Comparison of ENCODE assay signal across 1 fruit fly cellular context in the genomic region with DNA sequence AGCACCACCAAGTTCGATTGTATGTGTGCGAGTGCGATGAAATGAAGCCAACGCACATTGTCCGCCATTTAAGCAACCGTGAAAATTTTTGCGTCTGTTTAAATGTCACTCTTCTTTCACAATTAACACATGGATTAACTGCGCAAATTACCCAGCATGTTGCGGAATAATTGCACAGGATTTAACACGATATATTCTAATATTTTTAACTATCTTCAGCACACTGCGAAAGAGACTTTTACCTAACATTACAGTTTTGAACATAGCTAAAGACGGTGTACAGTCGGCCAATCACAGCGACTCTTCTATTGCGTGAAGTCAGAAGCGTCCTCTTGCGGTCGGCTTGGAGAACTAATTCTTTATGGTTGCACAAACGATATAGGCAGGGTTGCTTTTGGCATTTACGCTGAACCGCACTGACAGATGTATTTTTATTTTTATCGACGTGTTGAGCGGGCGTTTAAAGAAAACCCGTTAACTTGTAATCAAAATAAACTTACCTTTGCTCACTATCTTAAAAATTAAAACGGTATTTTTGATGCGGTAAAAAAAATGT.
A peak's percentile ranks its signal among the peaks of the same experiment; 100 is the strongest.
TF ChIP-seq lines count a peak whose summit lies in the region.

No protein-coding gene starts in this region.

TF ChIP-seq in whole organism, embryonic, 481 proteins besides CTCF, POLR2A, EP300 and RAD21 (continued from another document and continues in another):
- TF ChIP-seq CG17186 (GFP tag; optimal IDR thresholded peaks at IDR 0.05; lab: Kevin White, UChicago) (peak; percentile 67), yki (optimal IDR thresholded peaks at IDR 0.05; lab: Kevin White, UChicago) (no peak), CG11093 (GFP tag; IDR thresholded peaks at IDR 0.05; lab: Robert Waterston, UW) (no peak), CG11560 (tag; IDR thresholded peaks at IDR 0.05; lab: Robert Waterston, UW) (0 out of 3 replicates have a peak, but pooled peaks have one; percentile 17), Deaf1 (tag; optimal IDR thresholded peaks at IDR 0.05; lab: Kevin White, UChicago) (peak; percentile 100), Lhr (GFP tag; optimal IDR thresholded peaks at IDR 0.05; lab: Kevin White, UChicago) (peak; percentile 83), CG2712 (tag; optimal IDR thresholded peaks at IDR 0.05; lab: Kevin White, UChicago) (peak; percentile 29), toy (GFP tag; IDR thresholded peaks at IDR 0.05; lab: Robert Waterston, UW) (no peak), pum (GFP tag; optimal IDR thresholded peaks at IDR 0.05; lab: Kevin White, UChicago) (peak; percentile 19), zfh2 (GFP tag; optimal IDR thresholded peaks at IDR 0.05; lab: Kevin White, UChicago) (peak; percentile 43), CG2889 (GFP tag; IDR thresholded peaks at IDR 0.05; lab: Robert Waterston, UW) (no peak), hb (GFP tag; IDR thresholded peaks at IDR 0.05; lab: Robert Waterston, UW; ENCODE audit: partially characterized antibody) (peak; percentile 79), CG15601 (tag; optimal IDR thresholded peaks at IDR 0.05; lab: Kevin White, UChicago) (no peak), D19A (tag; optimal IDR thresholded peaks at IDR 0.05; lab: Kevin White, UChicago) (no peak), CG3407 (GFP tag; optimal IDR thresholded peaks at IDR 0.05; lab: Kevin White, UChicago) (no peak), CG15514 (GFP tag; optimal IDR thresholded peaks at IDR 0.05; lab: Kevin White, UChicago) (peak; percentile 76), CG7987 (GFP tag; optimal IDR thresholded peaks at IDR 0.05; lab: Kevin White, UChicago) (peak; percentile 83), Dek (tag; optimal IDR thresholded peaks at IDR 0.05; lab: Kevin White, UChicago) (no peak), CG13123 (GFP tag; optimal IDR thresholded peaks at IDR 0.05; lab: Kevin White, UChicago) (no peak), CG32532 (GFP tag; IDR thresholded peaks at IDR 0.05; lab: Robert Waterston, UW) (peak; percentile 37), cato (GFP tag; optimal IDR thresholded peaks at IDR 0.05; lab: Kevin White, UChicago; ENCODE audit: borderline replicate concordance) (no peak), sens (GFP tag; lab: Kevin White, UChicago) (peak; percentile 79), CG4617 (GFP tag; optimal IDR thresholded peaks at IDR 0.05; lab: Kevin White, UChicago; ENCODE audit: borderline replicate concordance) (peak; percentile 94), B-H2 (GFP tag; optimal IDR thresholded peaks at IDR 0.05; lab: Kevin White, UChicago) (peak; percentile 70), Kr (GFP tag; optimal IDR thresholded peaks at IDR 0.05; lab: Kevin White, UChicago) (no peak), psq (GFP tag; optimal IDR thresholded peaks at IDR 0.05; lab: Kevin White, UChicago) (no peak), CG12299 (tag; optimal IDR thresholded peaks at IDR 0.05; lab: Kevin White, UChicago) (no peak), Dp (GFP tag; optimal IDR thresholded peaks at IDR 0.05; lab: Kevin White, UChicago) (peak; percentile 89), run (tag; optimal IDR thresholded peaks at IDR 0.05; lab: Kevin White, UChicago) (no peak), CG7271 (tag; optimal IDR thresholded peaks at IDR 0.05; lab: Kevin White, UChicago) (no peak), CG31224 (GFP tag; IDR thresholded peaks at IDR 0.05; lab: Robert Waterston, UW) (no peak), Chrac-16 (GFP tag; optimal IDR thresholded peaks at IDR 0.05; lab: Kevin White, UChicago) (peak; percentile 27), CG17359 (tag; optimal IDR thresholded peaks at IDR 0.05; lab: Kevin White, UChicago) (no peak), CG6254 (GFP tag; optimal IDR thresholded peaks at IDR 0.05; lab: Kevin White, UChicago) (no peak), ato (GFP tag; IDR thresholded peaks at IDR 0.05; lab: Robert Waterston, UW; ENCODE audit: partially characterized antibody) (peak; percentile 73), Abd-B (GFP tag; optimal IDR thresholded peaks at IDR 0.05; lab: Kevin White, UChicago) (no peak), CG7372 (GFP tag; IDR thresholded peaks at IDR 0.05; lab: Robert Waterston, UW) (no peak), NC2α (GFP tag; optimal IDR thresholded peaks at IDR 0.05; lab: Kevin White, UChicago) (no peak), prd (optimal IDR thresholded peaks at IDR 0.05; lab: Kevin White, UChicago) (no peak), prd (GFP tag; IDR thresholded peaks at IDR 0.05; lab: Robert Waterston, UW) (peak; percentile 57; the same call in 1 of the 3 replicates), CG13424 (tag; optimal IDR thresholded peaks at IDR 0.05; lab: Kevin White, UChicago) (peak; percentile 2), jigr1 (GFP tag; IDR thresholded peaks at IDR 0.05; lab: Robert Waterston, UW) (no peak), GATAe (GFP tag; conservative IDR thresholded peaks at IDR 0.05; lab: Robert Waterston, UW) (no peak), CG33557 (GFP tag; optimal IDR thresholded peaks at IDR 0.05; lab: Kevin White, UChicago) (no peak), CG30431 (GFP tag; optimal IDR thresholded peaks at IDR 0.05; lab: Kevin White, UChicago) (no peak), CG34422 (GFP tag; IDR thresholded peaks at IDR 0.05; lab: Robert Waterston, UW) (0 out of 3 replicates have a peak, but pooled peaks have one; percentile 21), CG12744 (GFP tag; optimal IDR thresholded peaks at IDR 0.05; lab: Kevin White, UChicago) (peak; percentile 21), Scr (GFP tag; IDR thresholded peaks at IDR 0.05; lab: Robert Waterston, UW; ENCODE audit: partially characterized antibody) (peak; percentile 61), mam (GFP tag; optimal IDR thresholded peaks at IDR 0.05; lab: Kevin White, UChicago) (peak; percentile 41), CG14050 (GFP tag; IDR thresholded peaks at IDR 0.05; lab: Robert Waterston, UW) (no peak; the same call in 2 of the 3 replicates), CG10321 (GFP tag; IDR thresholded peaks at IDR 0.05; lab: Robert Waterston, UW) (no peak), CG8924 (tag; optimal IDR thresholded peaks at IDR 0.05; lab: Kevin White, UChicago) (no peak), klu (GFP tag; IDR thresholded peaks at IDR 0.05; lab: Robert Waterston, UW) (no peak), CG11504 (tag; optimal IDR thresholded peaks at IDR 0.05; lab: Kevin White, UChicago) (no peak), CG1529 (GFP tag; optimal IDR thresholded peaks at IDR 0.05; lab: Kevin White, UChicago) (no peak), jing (GFP tag; optimal IDR thresholded peaks at IDR 0.05; lab: Kevin White, UChicago) (no peak), ac (GFP tag; optimal IDR thresholded peaks at IDR 0.05; lab: Kevin White, UChicago) (no peak), onecut (GFP tag; IDR thresholded peaks at IDR 0.05; lab: Robert Waterston, UW) (no peak; the same call in none of the 2 replicates), Atf-2 (GFP tag; optimal IDR thresholded peaks at IDR 0.05; lab: Kevin White, UChicago) (peak; percentile 50), Rfx (GFP tag; IDR thresholded peaks at IDR 0.05; lab: Robert Waterston, UW) (peak; percentile 78; the same call in 1 of the 2 replicates), gsb (GFP tag; IDR thresholded peaks at IDR 0.05; lab: Robert Waterston, UW) (peak; percentile 45; the same call in 1 of the 2 replicates), pfk (GFP tag; optimal IDR thresholded peaks at IDR 0.05; lab: Kevin White, UChicago) (peak; percentile 48), chif (GFP tag; optimal IDR thresholded peaks at IDR 0.05; lab: Kevin White, UChicago) (peak; percentile 48 to 54), zfh1 (GFP tag; IDR thresholded peaks at IDR 0.05; lab: Robert Waterston, UW) (peak; percentile 66; the same call in 2 of the 3 replicates), esg (GFP tag; conservative IDR thresholded peaks at IDR 0.05; lab: Robert Waterston, UW) (no peak), slbo (GFP tag; IDR thresholded peaks at IDR 0.05; lab: Robert Waterston, UW) (peak; percentile 69), Optix (GFP tag; IDR thresholded peaks at IDR 0.05; lab: Robert Waterston, UW) (no peak), dan (GFP tag; IDR thresholded peaks at IDR 0.05; lab: Robert Waterston, UW) (no peak), bbx (GFP tag; IDR thresholded peaks at IDR 0.05; lab: Robert Waterston, UW; ENCODE audit: partially characterized antibody) (peak; percentile 73), dysf (GFP tag; IDR thresholded peaks at IDR 0.05; lab: Robert Waterston, UW) (peak; percentile 53; the same call in 2 of the 3 replicates), CG3281 (GFP tag; optimal IDR thresholded peaks at IDR 0.05; lab: Kevin White, UChicago) (peak; percentile 31), lov (optimal IDR thresholded peaks at IDR 0.05; lab: Kevin White, UChicago) (no peak), lov (GFP tag; IDR thresholded peaks at IDR 0.05; lab: Robert Waterston, UW) (peak; percentile 76; the same call in 2 of the 3 replicates), CG14965 (GFP tag; optimal IDR thresholded peaks at IDR 0.05; lab: Kevin White, UChicago; ENCODE audit: borderline replicate concordance) (no peak), CG2199 (GFP tag; IDR thresholded peaks at IDR 0.05; lab: Robert Waterston, UW) (0 out of 3 replicates have a peak, but pooled peaks have one; percentile 50), pzg (GFP tag; optimal IDR thresholded peaks at IDR 0.05; lab: Kevin White, UChicago) (peak; percentile 92), HHEX (GFP tag; optimal IDR thresholded peaks at IDR 0.05; lab: Kevin White, UChicago) (no peak), CG7745 (tag; optimal IDR thresholded peaks at IDR 0.05; lab: Kevin White, UChicago) (no peak), Hr3 (GFP tag; optimal IDR thresholded peaks at IDR 0.05; lab: Kevin White, UChicago) (peak; percentile 2), CG1603 (tag; optimal IDR thresholded peaks at IDR 0.05; lab: Kevin White, UChicago) (peak; percentile 77), Dll (GFP tag; IDR thresholded peaks at IDR 0.05; lab: Robert Waterston, UW; ENCODE audit: partially characterized antibody) (peak; percentile 25; the same call in 2 of the 4 replicates), Stat92E (GFP tag; optimal IDR thresholded peaks at IDR 0.05; lab: Kevin White, UChicago) (no peak), z (GFP tag; IDR thresholded peaks at IDR 0.05; lab: Robert Waterston, UW) (no peak), PHDP (tag; optimal IDR thresholded peaks at IDR 0.05; lab: Kevin White, UChicago) (no peak), CG17385 (GFP tag; optimal IDR thresholded peaks at IDR 0.05; lab: Kevin White, UChicago) (no peak), kay (GFP tag; optimal IDR thresholded peaks at IDR 0.05; lab: Kevin White, UChicago) (no peak), CG6813 (GFP tag; optimal IDR thresholded peaks at IDR 0.05; lab: Kevin White, UChicago) (no peak), ERR (GFP tag; optimal IDR thresholded peaks at IDR 0.05; lab: Kevin White, UChicago) (peak; percentile 24), her (GFP tag; optimal IDR thresholded peaks at IDR 0.05; lab: Kevin White, UChicago) (peak; percentile 26), pnt (GFP tag; optimal IDR thresholded peaks at IDR 0.05; lab: Kevin White, UChicago) (no peak), CG12236 (GFP tag; optimal IDR thresholded peaks at IDR 0.05; lab: Kevin White, UChicago) (no peak), CG1602 (GFP tag; optimal IDR thresholded peaks at IDR 0.05; lab: Kevin White, UChicago) (peak; percentile 34), ATbp (GFP tag; optimal IDR thresholded peaks at IDR 0.05; lab: Kevin White, UChicago) (no peak), Nf-YB (GFP tag; optimal IDR thresholded peaks at IDR 0.05; lab: Kevin White, UChicago) (peak; percentile 98), fd102C (GFP tag; optimal IDR thresholded peaks at IDR 0.05; lab: Kevin White, UChicago) (no peak), grau (tag; optimal IDR thresholded peaks at IDR 0.05; lab: Kevin White, UChicago) (no peak), sna (GFP tag; IDR thresholded peaks at IDR 0.05; lab: Robert Waterston, UW; ENCODE audit: partially characterized antibody) (peak; percentile 51; the same call in 1 of the 2 replicates), CG6272 (GFP tag; IDR thresholded peaks at IDR 0.05; lab: Robert Waterston, UW) (no peak), cwo (GFP tag; optimal IDR thresholded peaks at IDR 0.05; lab: Kevin White, UChicago) (no peak), Lim3 (GFP tag; IDR thresholded peaks at IDR 0.05; lab: Robert Waterston, UW) (no peak), Hmr (GFP tag; optimal IDR thresholded peaks at IDR 0.05; lab: Kevin White, UChicago) (no peak), Hey (tag; optimal IDR thresholded peaks at IDR 0.05; lab: Kevin White, UChicago) (no peak), gce (GFP tag; IDR thresholded peaks at IDR 0.05; lab: Robert Waterston, UW) (0 out of 3 replicates have a peak, but pooled peaks have one; percentile 52), gcm (GFP tag; optimal IDR thresholded peaks at IDR 0.05; lab: Kevin White, UChicago) (no peak), en (GFP tag; optimal IDR thresholded peaks at IDR 0.05; lab: Kevin White, UChicago) (peak; percentile 36), Ssrp (tag; optimal IDR thresholded peaks at IDR 0.05; lab: Kevin White, UChicago) (no peak), ken (GFP tag; IDR thresholded peaks at IDR 0.05; lab: Robert Waterston, UW) (peak; percentile 47; the same call in 1 of the 3 replicates), aop (GFP tag; IDR thresholded peaks at IDR 0.05; lab: Robert Waterston, UW) (no peak), Ada2b (GFP tag; IDR thresholded peaks at IDR 0.05; lab: Robert Waterston, UW) (peak; percentile 22; the same call in 1 of the 2 replicates), lilli (GFP tag; optimal IDR thresholded peaks at IDR 0.05; lab: Kevin White, UChicago) (peak; percentile 58), Gsc (GFP tag; IDR thresholded peaks at IDR 0.05; lab: Robert Waterston, UW) (no peak), Poxn (GFP tag; IDR thresholded peaks at IDR 0.05; lab: Robert Waterston, UW) (no peak), BEAF-32 (GFP tag; optimal IDR thresholded peaks at IDR 0.05; lab: Kevin White, UChicago) (peak; percentile 68), CG7928 (GFP tag; optimal IDR thresholded peaks at IDR 0.05; lab: Kevin White, UChicago) (peak; percentile 60), Eip74EF (GFP tag; optimal IDR thresholded peaks at IDR 0.05; lab: Kevin White, UChicago) (no peak), ci (GFP tag; IDR thresholded peaks at IDR 0.05; lab: Robert Waterston, UW) (peak; percentile 84), CG5953 (GFP tag; IDR thresholded peaks at IDR 0.05; lab: Robert Waterston, UW) (peak; percentile 54; the same call in 1 of the 2 replicates), CG16813 (GFP tag; IDR thresholded peaks at IDR 0.05; lab: Robert Waterston, UW; ENCODE audit: partially characterized antibody) (peak; percentile 73), twi (tag; optimal IDR thresholded peaks at IDR 0.05; lab: Kevin White, UChicago) (peak; percentile 44), zen (tag; optimal IDR thresholded peaks at IDR 0.05; lab: Kevin White, UChicago) (peak; percentile 54), NC2β (GFP tag; optimal IDR thresholded peaks at IDR 0.05; lab: Kevin White, UChicago) (peak; percentile 68), tio (GFP tag; optimal IDR thresholded peaks at IDR 0.05; lab: Kevin White, UChicago) (no peak), ham (GFP tag; IDR thresholded peaks at IDR 0.05; lab: Robert Waterston, UW) (no peak), E2f2 (GFP tag; IDR thresholded peaks at IDR 0.05; lab: Robert Waterston, UW) (peak; percentile 94), seq (GFP tag; IDR thresholded peaks at IDR 0.05; lab: Robert Waterston, UW) (no peak)
